Fruit fly (Drosophila melanogaster): ENCODE measurements around the gene cana.

dm6 chr2L:11322115-11322514 lies 52.5 kb downstream of the cana start:
- TF ChIP-seq psq (optimal IDR thresholded peaks at IDR 0.05) (no peak), Dll (optimal IDR thresholded peaks at IDR 0.05) (no peak), usp (GFP tag; optimal IDR thresholded peaks at IDR 0.05) (no peak)
